Fruit fly (Drosophila melanogaster) whole organism, embryonic: ENCODE results near the gene CG31675.

Source experiments
- Asciz ChIP-seq: fragments of 200-800 bp; sonication (Bioruptor generic); optimal IDR thresholded peaks from 2 replicates; lab custom pipeline; 2017; ENCODE audit warnings: missing biosample characterization, mild to moderate bottlenecking, missing genetic modification characterization, missing genetic modification reagents
- CG10321 ChIP-seq: fragments of 200-800 bp; sonication (Bioruptor generic); IDR thresholded peaks from 2 replicates; pipeline ENCODE4 v1.3.6; 2022; ENCODE audit warnings: missing biosample characterization, missing genetic modification characterization
- CG10959 ChIP-seq: fragments of 200-800 bp; sonication (Bioruptor generic); IDR thresholded peaks from 2 replicates; pipeline ENCODE4 v1.3.6; 2022; ENCODE audit warnings: missing biosample characterization, missing genetic modification characterization
- CG11093 ChIP-seq: fragments of 200-800 bp; sonication (Bioruptor generic); IDR thresholded peaks from 3 replicates; pipeline ENCODE4 v1.3.6; 2022; ENCODE audit warnings: missing biosample characterization, missing genetic modification characterization
- CG11504 ChIP-seq: fragments of 200-800 bp; sonication (Bioruptor generic); optimal IDR thresholded peaks from 3 replicates; lab custom pipeline; 2019; ENCODE audit warnings: missing biosample characterization, mild to moderate bottlenecking, missing genetic modification characterization, moderate library complexity
- CG11723 ChIP-seq: fragments of 200-800 bp; sonication (Bioruptor generic); optimal IDR thresholded peaks from 2 replicates; lab custom pipeline; 2017; ENCODE audit warnings: missing biosample characterization, mild to moderate bottlenecking, missing genetic modification characterization
- CG13123 ChIP-seq: fragments of 200-800 bp; sonication (Bioruptor generic); optimal IDR thresholded peaks from 2 replicates; lab custom pipeline; 2016; ENCODE audit warnings: missing biosample characterization, missing genetic modification characterization
- CG13287 ChIP-seq: fragments of 200-800 bp; sonication (Bioruptor generic); IDR thresholded peaks from 2 replicates; pipeline ENCODE4 v1.3.6; 2022; ENCODE audit warnings: missing biosample characterization, missing genetic modification characterization; ENCODE audit not compliant: partially characterized antibody
- CG14014 ChIP-seq: fragments of 200-800 bp; sonication (Bioruptor generic); IDR thresholded peaks from 2 replicates; pipeline ENCODE4 v1.3.6; 2022; ENCODE audit warnings: missing biosample characterization, missing genetic modification characterization
- CG14441 ChIP-seq: fragments of 200-800 bp; sonication (Bioruptor generic); IDR thresholded peaks from 2 replicates; pipeline ENCODE4 v1.3.6; 2022; ENCODE audit warnings: missing biosample characterization, missing genetic modification characterization
- CG1602 ChIP-seq: fragments of 200-800 bp; sonication (Bioruptor generic); optimal IDR thresholded peaks from 3 replicates; lab custom pipeline; 2016; ENCODE audit warnings: missing biosample characterization, missing genetic modification characterization
- CG1603 ChIP-seq: fragments of 200-800 bp; sonication (Bioruptor generic); optimal IDR thresholded peaks from 2 replicates; lab custom pipeline; 2019; ENCODE audit warnings: missing biosample characterization, mild to moderate bottlenecking, missing genetic modification characterization, moderate library complexity
- CG16815 ChIP-seq: fragments of 200-800 bp; sonication (Bioruptor generic); optimal IDR thresholded peaks from 3 replicates; lab custom pipeline; 2017; ENCODE audit warnings: missing biosample characterization, mild to moderate bottlenecking, missing genetic modification characterization
- CG17829 ChIP-seq: fragments of 200-800 bp; optimal IDR thresholded peaks from 2 replicates; lab custom pipeline; 2019; ENCODE audit warnings: missing biosample characterization, mild to moderate bottlenecking, missing genetic modification characterization, moderate library complexity
- CG18011 ChIP-seq: fragments of 200-800 bp; sonication (Bioruptor generic); optimal IDR thresholded peaks from 2 replicates; lab custom pipeline; 2017; ENCODE audit warnings: missing biosample characterization, missing genetic modification characterization, mild to moderate bottlenecking, moderate library complexity, missing genotype
- CG18619 ChIP-seq: fragments of 200-800 bp; sonication (Bioruptor generic); optimal IDR thresholded peaks from 3 replicates; lab custom pipeline; 2017; ENCODE audit warnings: missing biosample characterization, mild to moderate bottlenecking, missing genetic modification characterization
- CG2116 ChIP-seq: fragments of 200-800 bp; sonication (Bioruptor generic); optimal IDR thresholded peaks from 3 replicates; lab custom pipeline; 2018; ENCODE audit warnings: missing biosample characterization, mild to moderate bottlenecking, missing genetic modification characterization
- CG2120 ChIP-seq: fragments of 200-800 bp; sonication (Bioruptor generic); optimal IDR thresholded peaks from 3 replicates; lab custom pipeline; 2016; ENCODE audit warnings: missing biosample characterization, missing genetic modification characterization
- CG3065 ChIP-seq: fragments of 200-800 bp; sonication (Bioruptor generic); optimal IDR thresholded peaks from 2 replicates; lab custom pipeline; 2016; ENCODE audit warnings: missing biosample characterization, missing genetic modification characterization
- CG3163 ChIP-seq: fragments of 200-800 bp; sonication (Bioruptor generic); optimal IDR thresholded peaks from 3 replicates; lab custom pipeline; 2016; ENCODE audit warnings: missing biosample characterization, missing genetic modification characterization
- CG32767 ChIP-seq: fragments of 200-800 bp; sonication (Bioruptor generic); IDR thresholded peaks from 2 replicates; pipeline ENCODE4 v1.3.6; 2022; ENCODE audit warnings: missing biosample characterization, missing genetic modification characterization
- CG4854 ChIP-seq: fragments of 200-800 bp; sonication (Bioruptor generic); optimal IDR thresholded peaks from 2 replicates; lab custom pipeline; 2016; ENCODE audit warnings: missing biosample characterization, missing genetic modification characterization, inconsistent platforms
- CG6654 ChIP-seq: fragments of 200-800 bp; sonication (Bioruptor generic); optimal IDR thresholded peaks from 2 replicates; lab custom pipeline; 2017; ENCODE audit warnings: missing biosample characterization, mild to moderate bottlenecking, missing genetic modification characterization
- CG7357 ChIP-seq: fragments of 200-800 bp; sonication (Bioruptor generic); IDR thresholded peaks from 3 replicates; pipeline ENCODE4 v1.3.6; 2022; ENCODE audit warnings: missing biosample characterization, missing genetic modification characterization
- CG8089 ChIP-seq: fragments of 200-800 bp; sonication (Bioruptor generic); optimal IDR thresholded peaks from 3 replicates; lab custom pipeline; 2016; ENCODE audit warnings: missing biosample characterization, missing genetic modification characterization
- CG9215 ChIP-seq: fragments of 200-800 bp; sonication (Bioruptor generic); IDR thresholded peaks from 2 replicates; pipeline ENCODE4 v1.3.6; 2022; ENCODE audit warnings: missing biosample characterization, missing genetic modification characterization
- CG9876 ChIP-seq: fragments of 200-800 bp; sonication (Bioruptor generic); optimal IDR thresholded peaks from 2 replicates; lab custom pipeline; 2016; ENCODE audit warnings: missing biosample characterization, missing genetic modification characterization
- Chrac-16 ChIP-seq: fragments of 200-800 bp; sonication (Bioruptor generic); optimal IDR thresholded peaks from 3 replicates; lab custom pipeline; 2016; ENCODE audit warnings: missing biosample characterization, missing genetic modification characterization
- Dip3 ChIP-seq: fragments of 200-800 bp; sonication (Bioruptor generic); optimal IDR thresholded peaks from 3 replicates; lab custom pipeline; 2016; ENCODE audit warnings: missing biosample characterization, missing genetic modification characterization
- Dp ChIP-seq: fragments of 200-800 bp; sonication (Bioruptor generic); optimal IDR thresholded peaks from 2 replicates; lab custom pipeline; 2018; ENCODE audit warnings: missing biosample characterization, mild to moderate bottlenecking, missing genetic modification characterization, moderate library complexity
- E2f1 ChIP-seq: fragments of 200-800 bp; sonication (Bioruptor generic); IDR thresholded peaks from 2 replicates; pipeline ENCODE4 v1.3.6; 2022; ENCODE audit warnings: missing biosample characterization, missing genetic modification characterization
- H15 ChIP-seq: fragments of 200-800 bp; sonication (Bioruptor generic); IDR thresholded peaks from 3 replicates; pipeline ENCODE4 v1.3.6; 2022; ENCODE audit warnings: missing biosample characterization, missing genetic modification characterization
- HHEX ChIP-seq: fragments of 200-800 bp; sonication (Bioruptor generic); optimal IDR thresholded peaks from 3 replicates; lab custom pipeline; 2017; ENCODE audit warnings: missing biosample characterization, mild to moderate bottlenecking, missing genetic modification characterization, missing genetic modification reagents
- Mad ChIP-seq: fragments of 200-800 bp; sonication (Bioruptor generic); optimal IDR thresholded peaks from 2 replicates; lab custom pipeline; 2016; ENCODE audit warnings: missing biosample characterization, missing genetic modification characterization
- Neu2 ChIP-seq: fragments of 200-800 bp; sonication (Bioruptor generic); optimal IDR thresholded peaks from 3 replicates; lab custom pipeline; 2016; ENCODE audit warnings: missing biosample characterization, missing genetic modification characterization, borderline replicate concordance
- Ravus ChIP-seq: fragments of 200-800 bp; sonication (Bioruptor generic); IDR thresholded peaks from 2 replicates; pipeline ENCODE4 v1.3.6; 2022; ENCODE audit warnings: missing biosample characterization, missing genetic modification characterization
- Rfx ChIP-seq: fragments of 200-800 bp; sonication (Bioruptor generic); IDR thresholded peaks from 2 replicates; pipeline ENCODE4 v1.3.6; 2022; ENCODE audit warnings: missing biosample characterization, missing genetic modification characterization
- Taf1 ChIP-seq: fragments of 200-800 bp; sonication (Bioruptor generic); IDR thresholded peaks from 2 replicates; pipeline ENCODE4 v1.3.6; 2022; ENCODE audit warnings: missing biosample characterization, missing genetic modification characterization
- abd-A ChIP-seq: fragments of 200-800 bp; sonication (Bioruptor generic); optimal IDR thresholded peaks from 3 replicates; lab custom pipeline; 2019; ENCODE audit warnings: missing biosample characterization, mild to moderate bottlenecking, missing genetic modification characterization, moderate library complexity
- bsh ChIP-seq, 2 experiments: fragments of 200-800 bp; sonication (Bioruptor generic); optimal IDR thresholded peaks; 2 replicates each; lab custom pipeline; 2017 to 2018; ENCODE audit warnings: mild to moderate bottlenecking in 2 of 2, missing biosample characterization in 2 of 2, missing genetic modification characterization in 2 of 2, moderate library complexity in 1 of 2
- dmrt11E ChIP-seq: fragments of 200-800 bp; sonication (Bioruptor generic); optimal IDR thresholded peaks from 3 replicates; lab custom pipeline; 2018; ENCODE audit warnings: missing biosample characterization, mild to moderate bottlenecking, missing genetic modification characterization, moderate library complexity
- fd102C ChIP-seq: fragments of 200-800 bp; sonication (Bioruptor generic); optimal IDR thresholded peaks from 2 replicates; lab custom pipeline; 2018; ENCODE audit warnings: missing biosample characterization, mild to moderate bottlenecking, missing genetic modification characterization, moderate library complexity
- fu2 ChIP-seq: fragments of 200-800 bp; sonication (Bioruptor generic); optimal IDR thresholded peaks from 2 replicates; lab custom pipeline; 2016; ENCODE audit warnings: missing biosample characterization, missing genetic modification characterization
- gce ChIP-seq: fragments of 200-800 bp; sonication (Bioruptor generic); IDR thresholded peaks from 3 replicates; pipeline ENCODE4 v1.3.6; 2022; ENCODE audit warnings: missing biosample characterization, missing genetic modification characterization
- gt ChIP-seq: fragments of 200-800 bp; sonication (Bioruptor generic); IDR thresholded peaks from 2 replicates; pipeline ENCODE4 v1.3.6; 2022; ENCODE audit warnings: missing biosample characterization, missing genetic modification characterization
- oc ChIP-seq: fragments of 200-800 bp; sonication (Bioruptor generic); optimal IDR thresholded peaks from 2 replicates; lab custom pipeline; 2018; ENCODE audit warnings: missing biosample characterization, mild to moderate bottlenecking, missing genetic modification characterization, moderate library complexity
- org-1 ChIP-seq: fragments of 200-800 bp; sonication (Bioruptor generic); optimal IDR thresholded peaks from 2 replicates; lab custom pipeline; 2017; ENCODE audit warnings: missing biosample characterization, missing genetic modification characterization
- sima ChIP-seq: fragments of 200-800 bp; sonication (Bioruptor generic); optimal IDR thresholded peaks from 2 replicates; lab custom pipeline; 2016; ENCODE audit warnings: missing biosample characterization, missing genetic modification characterization
- tgo ChIP-seq: fragments of 200-800 bp; sonication (Bioruptor generic); IDR thresholded peaks from 3 replicates; pipeline ENCODE4 v1.3.6; 2022; ENCODE audit warnings: missing biosample characterization, missing genetic modification characterization

CG31675 gene

dm6 chr2L:20823196-20824105, 44.1 kb upstream of the CG31675 start (continued):
- peak; percentile 89 for TF ChIP-seq abd-A
- TF ChIP-seq CG9876 (GFP tag; lab: Kevin White, UChicago): no peak
- TF ChIP-seq CG3163 (GFP tag; lab: Kevin White, UChicago): peak; percentile 74
- TF ChIP-seq CG2116: no peak
- TF ChIP-seq CG9215 (GFP tag; lab: Robert Waterston, UW): peak; percentile 42; the same call in 1 of the 2 replicates
- TF ChIP-seq Chrac-16 (GFP tag; lab: Kevin White, UChicago): no peak
- TF ChIP-seq HHEX (GFP tag; lab: Kevin White, UChicago): no peak
- 0 out of 2 replicates have a peak, but pooled peaks have one; percentile 16 for TF ChIP-seq CG14441 (GFP tag; lab: Robert Waterston, UW)
- TF ChIP-seq CG1603: no peak
- no peak for TF ChIP-seq CG4854 (GFP tag; lab: Kevin White, UChicago)
- TF ChIP-seq Dip3 (GFP tag; lab: Kevin White, UChicago): no peak
- TF ChIP-seq CG18011: no peak
- TF ChIP-seq gt (GFP tag; lab: Robert Waterston, UW): no peak
- TF ChIP-seq CG8089 (GFP tag; lab: Kevin White, UChicago): peak; percentile 34
- peak; percentile 48; the same call in 1 of the 2 replicates for TF ChIP-seq CG14014
- TF ChIP-seq CG6654 (GFP tag; lab: Kevin White, UChicago): no peak
- TF ChIP-seq Dp (GFP tag; lab: Kevin White, UChicago): no peak
- TF ChIP-seq CG1602: no peak
- peak; percentile 54 for TF ChIP-seq oc (tag; lab: Kevin White, UChicago)
- no peak for TF ChIP-seq CG16815 (GFP tag; lab: Kevin White, UChicago)
- TF ChIP-seq E2f1 (GFP tag; lab: Robert Waterston, UW): 0 out of 2 replicates have a peak, but pooled peaks have one; percentile 14
- no peak for TF ChIP-seq tgo
- no peak for TF ChIP-seq bsh (GFP tag; optimal IDR thresholded peaks at IDR 0.05; lab: Kevin White, UChicago)
- TF ChIP-seq fd102C: no peak
- TF ChIP-seq CG11093 (GFP tag; lab: Robert Waterston, UW): no peak
- TF ChIP-seq org-1 (GFP tag; lab: Kevin White, UChicago): no peak
- peak; percentile 95 for TF ChIP-seq CG10321
- no peak for TF ChIP-seq CG3065
- TF ChIP-seq CG13123: no peak
- no peak for TF ChIP-seq Mad
- TF ChIP-seq CG10959 (GFP tag; lab: Robert Waterston, UW): no peak
- no peak for TF ChIP-seq CG7357
- no peak for TF ChIP-seq fu2 (GFP tag; lab: Kevin White, UChicago)
- peak; percentile 50 for TF ChIP-seq CG11504
- no peak for TF ChIP-seq CG11723
- TF ChIP-seq CG18619 (GFP tag; lab: Kevin White, UChicago): peak; percentile 1
- no peak for TF ChIP-seq H15 (GFP tag; lab: Robert Waterston, UW)
- no peak for TF ChIP-seq Asciz (GFP tag; lab: Kevin White, UChicago)
- TF ChIP-seq dmrt11E (tag; lab: Kevin White, UChicago): peak; percentile 13
- TF ChIP-seq CG2120 (GFP tag; lab: Kevin White, UChicago): peak; percentile 1
- TF ChIP-seq CG32767: no peak
- peak; percentile 55 for TF ChIP-seq CG13287 (GFP tag; lab: Robert Waterston, UW)
- TF ChIP-seq CG17829 (tag; lab: Kevin White, UChicago): peak; percentile 43
- no peak for TF ChIP-seq Taf1 (GFP tag; lab: Robert Waterston, UW)
- peak; percentile 59; the same call in 1 of the 3 replicates for TF ChIP-seq gce (GFP tag; lab: Robert Waterston, UW)
- TF ChIP-seq Rfx (GFP tag; lab: Robert Waterston, UW): peak; percentile 43; the same call in 1 of the 2 replicates
- no peak for TF ChIP-seq Neu2 (GFP tag; lab: Kevin White, UChicago)
- TF ChIP-seq Ravus (GFP tag; lab: Robert Waterston, UW): no peak
- TF ChIP-seq sima (GFP tag; lab: Kevin White, UChicago): no peak
